Fruit fly (Drosophila melanogaster): ENCODE results near the gene CG2983.

CG2983 gene

dm6 chr2L:2872968-2873728 lies 25.7 kb downstream of the CG2983 start (continued):
- TF ChIP-seq otp (GFP tag; IDR thresholded peaks at IDR 0.05) (no peak), fu2 (GFP tag; optimal IDR thresholded peaks at IDR 0.05) (no peak), Lhr (GFP tag; optimal IDR thresholded peaks at IDR 0.05) (no peak), BtbVII (GFP tag; optimal IDR thresholded peaks at IDR 0.05) (no peak), CG7556 (GFP tag; optimal IDR thresholded peaks at IDR 0.05) (peak; percentile 20), grn (GFP tag; optimal IDR thresholded peaks at IDR 0.05) (no peak), sr (GFP tag; IDR thresholded peaks at IDR 0.05) (peak; percentile 66; the same call in 1 of the 3 replicates), shn (GFP tag; optimal IDR thresholded peaks at IDR 0.05) (no peak), CG7786 (GFP tag; optimal IDR thresholded peaks at IDR 0.05) (peak; percentile 9), CG9817 (tag; optimal IDR thresholded peaks at IDR 0.05) (no peak), CG10267 (tag; optimal IDR thresholded peaks at IDR 0.05) (no peak), salm (tag; optimal IDR thresholded peaks at IDR 0.05) (no peak), CHES-1-like (GFP tag; optimal IDR thresholded peaks at IDR 0.05) (peak; percentile 2), ftz-f1 (GFP tag; optimal IDR thresholded peaks at IDR 0.05) (no peak), Mes4 (GFP tag; optimal IDR thresholded peaks at IDR 0.05) (no peak), NC2β (GFP tag; optimal IDR thresholded peaks at IDR 0.05) (no peak), yki (optimal IDR thresholded peaks at IDR 0.05) (no peak), C15 (GFP tag; IDR thresholded peaks at IDR 0.05) (no peak), CG8089 (GFP tag; optimal IDR thresholded peaks at IDR 0.05) (peak; percentile 33), CG3065 (GFP tag; optimal IDR thresholded peaks at IDR 0.05) (no peak), bigmax (GFP tag; optimal IDR thresholded peaks at IDR 0.05) (no peak), ttk (GFP tag; IDR thresholded peaks at IDR 0.05) (no peak), sc (optimal IDR thresholded peaks at IDR 0.05) (no peak), sc (GFP tag; optimal IDR thresholded peaks at IDR 0.05) (no peak), Hsf (GFP tag; optimal IDR thresholded peaks at IDR 0.05) (no peak), CG10274 (GFP tag; optimal IDR thresholded peaks at IDR 0.05) (no peak), Fer2 (tag; optimal IDR thresholded peaks at IDR 0.05) (no peak), CG1602 (GFP tag; optimal IDR thresholded peaks at IDR 0.05) (no peak), odd (GFP tag; optimal IDR thresholded peaks at IDR 0.05) (no peak), pita (GFP tag; optimal IDR thresholded peaks at IDR 0.05) (no peak), CG5245 (GFP tag; optimal IDR thresholded peaks at IDR 0.05) (no peak), dimm (GFP tag; IDR thresholded peaks at IDR 0.05) (no peak), HHEX (GFP tag; optimal IDR thresholded peaks at IDR 0.05) (no peak), CG8944 (GFP tag; optimal IDR thresholded peaks at IDR 0.05) (no peak), CG11504 (tag; optimal IDR thresholded peaks at IDR 0.05) (peak; percentile 39), CG13296 (GFP tag; optimal IDR thresholded peaks at IDR 0.05) (no peak), CG10979 (tag; optimal IDR thresholded peaks at IDR 0.05) (peak; percentile 31), CG5180 (GFP tag; optimal IDR thresholded peaks at IDR 0.05) (no peak), CG10959 (GFP tag; IDR thresholded peaks at IDR 0.05) (no peak), tgo (GFP tag; IDR thresholded peaks at IDR 0.05) (no peak), stc (GFP tag; IDR thresholded peaks at IDR 0.05) (peak; percentile 42), CG13123 (GFP tag; optimal IDR thresholded peaks at IDR 0.05) (no peak), ATbp (GFP tag; optimal IDR thresholded peaks at IDR 0.05) (peak; percentile 7), CG15514 (GFP tag; optimal IDR thresholded peaks at IDR 0.05) (peak; percentile 4), CG1647 (GFP tag; optimal IDR thresholded peaks at IDR 0.05) (no peak), CG2712 (tag; optimal IDR thresholded peaks at IDR 0.05) (no peak), CG10209 (GFP tag; optimal IDR thresholded peaks at IDR 0.05) (no peak), CG7928 (GFP tag; optimal IDR thresholded peaks at IDR 0.05) (no peak), Meics (GFP tag; optimal IDR thresholded peaks at IDR 0.05) (peak; percentile 63), CoRest (tag; optimal IDR thresholded peaks at IDR 0.05) (no peak), sisA (GFP tag; IDR thresholded peaks at IDR 0.05) (no peak)

All from whole organism, embryonic.